Worm (Caenorhabditis elegans) whole organism, mixed stage, embryonic: ENCODE results near the gene nyn-1.
A peak's percentile ranks its signal among the peaks of the same experiment; 100 is the strongest.

Source experiments
- M03D4.4 ChIP-seq: sonication (generic microtip); optimal IDR thresholded peaks from 2 replicates; lab custom pipeline; 2017; ENCODE audit warnings: mild to moderate bottlenecking, missing genetic modification characterization, missing compliant biosample characterization
- blmp-1 ChIP-seq: fragments of 150-350 bp; optimal IDR thresholded peaks from 2 replicates; lab custom pipeline; 2014; ENCODE audit warnings: missing biosample characterization, missing genetic modification characterization
- ceh-39 ChIP-seq: fragments of 150-350 bp; optimal IDR thresholded peaks from 2 replicates; lab custom pipeline; 2014; ENCODE audit warnings: missing biosample characterization, missing genetic modification characterization
- ceh-43 ChIP-seq: fragments of 200-800 bp; sonication (Bioruptor generic); optimal IDR thresholded peaks from 2 replicates; lab custom pipeline; 2018; ENCODE audit warnings: mild to moderate bottlenecking, missing genetic modification characterization, moderate library complexity, missing compliant biosample characterization
- ceh-83 ChIP-seq: fragments of 200-800 bp; sonication (Bioruptor generic); optimal IDR thresholded peaks from 2 replicates; lab custom pipeline; 2018; ENCODE audit warnings: mild to moderate bottlenecking, missing genetic modification characterization, missing compliant biosample characterization
- ces-1 ChIP-seq: fragments of 150-350 bp; optimal IDR thresholded peaks from 2 replicates; lab custom pipeline; 2014; ENCODE audit warnings: missing biosample characterization, missing genetic modification reagents, missing genetic modification characterization
- cnd-1 ChIP-seq: fragments of 200-800 bp; sonication (Bioruptor generic); optimal IDR thresholded peaks from 2 replicates; lab custom pipeline; 2018; ENCODE audit warnings: mild to moderate bottlenecking, missing genetic modification characterization, missing compliant biosample characterization
- drap-1 ChIP-seq: fragments of 200-800 bp; sonication (Bioruptor generic); optimal IDR thresholded peaks from 3 replicates; lab custom pipeline; 2018; ENCODE audit warnings: mild to moderate bottlenecking, missing genetic modification characterization, missing compliant biosample characterization
- elt-1 ChIP-seq: sonication (generic microtip); optimal IDR thresholded peaks from 2 replicates; lab custom pipeline; 2017; ENCODE audit warnings: missing genetic modification characterization, mild to moderate bottlenecking, missing compliant biosample characterization, antibody characterized with exemption, moderate library complexity, borderline replicate concordance; ENCODE audit not compliant: insufficient read depth
- elt-3 ChIP-seq: fragments of 150-350 bp; optimal IDR thresholded peaks from 2 replicates; lab custom pipeline; 2014; ENCODE audit warnings: missing biosample characterization, missing genetic modification characterization
- flh-1 ChIP-seq: fragments of 200-800 bp; sonication (Bioruptor generic); optimal IDR thresholded peaks from 2 replicates; lab custom pipeline; 2018; ENCODE audit warnings: mild to moderate bottlenecking, missing genetic modification characterization, moderate library complexity, missing compliant biosample characterization
- ham-2 ChIP-seq: fragments of 200-800 bp; sonication (Bioruptor generic); optimal IDR thresholded peaks from 2 replicates; lab custom pipeline; 2018; ENCODE audit warnings: mild to moderate bottlenecking, missing genetic modification characterization, missing compliant biosample characterization
- hlh-1 ChIP-seq: fragments of 150-350 bp; optimal IDR thresholded peaks from 2 replicates; lab custom pipeline; 2014; ENCODE audit warnings: missing biosample characterization, missing genetic modification reagents, missing genetic modification characterization
- lin-13 ChIP-seq: fragments of 150-350 bp; optimal IDR thresholded peaks from 2 replicates; lab custom pipeline; 2014; ENCODE audit warnings: missing biosample characterization, missing genetic modification characterization
- lin-32 ChIP-seq: fragments of 200-800 bp; sonication (Bioruptor generic); optimal IDR thresholded peaks from 2 replicates; lab custom pipeline; 2018; ENCODE audit warnings: mild to moderate bottlenecking, missing genetic modification characterization, missing compliant biosample characterization
- lsy-2 ChIP-seq: fragments of 150-350 bp; optimal IDR thresholded peaks from 2 replicates; lab custom pipeline; 2014; ENCODE audit warnings: missing biosample characterization, missing genetic modification characterization
- mab-5 ChIP-seq: fragments of 150-350 bp; optimal IDR thresholded peaks from 2 replicates; lab custom pipeline; 2014; ENCODE audit warnings: missing biosample characterization, missing genetic modification characterization
- mep-1 ChIP-seq: fragments of 150-350 bp; optimal IDR thresholded peaks from 2 replicates; lab custom pipeline; 2017; ENCODE audit warnings: missing biosample characterization, missing genetic modification reagents, missing genetic modification characterization, inconsistent platforms
- nhr-12 ChIP-seq: fragments of 150-350 bp; optimal IDR thresholded peaks from 2 replicates; lab custom pipeline; 2014; ENCODE audit warnings: missing biosample characterization, missing genetic modification characterization
- nhr-2 ChIP-seq: fragments of 150-350 bp; optimal IDR thresholded peaks from 2 replicates; lab custom pipeline; 2014; ENCODE audit warnings: missing biosample characterization, missing genetic modification characterization
- nhr-237 ChIP-seq: fragments of 150-350 bp; optimal IDR thresholded peaks from 2 replicates; lab custom pipeline; 2014; ENCODE audit warnings: missing biosample characterization, missing genetic modification characterization
- nhr-28 ChIP-seq: fragments of 150-350 bp; optimal IDR thresholded peaks from 2 replicates; lab custom pipeline; 2014; ENCODE audit warnings: missing biosample characterization, missing genetic modification characterization
- nhr-76 ChIP-seq: sonication (generic microtip); optimal IDR thresholded peaks from 2 replicates; lab custom pipeline; 2017; ENCODE audit warnings: missing biosample characterization, missing genetic modification characterization
- pha-4 ChIP-seq: fragments of 150-350 bp; optimal IDR thresholded peaks from 2 replicates; lab custom pipeline; 2018; ENCODE audit warnings: missing biosample characterization, missing genetic modification reagents, missing genetic modification characterization
- sem-2 ChIP-seq: fragments of 200-800 bp; sonication (Bioruptor generic); optimal IDR thresholded peaks from 2 replicates; lab custom pipeline; 2018; ENCODE audit warnings: mild to moderate bottlenecking, missing genetic modification characterization, missing compliant biosample characterization
- snpc-4 ChIP-seq: fragments of 150-350 bp; optimal IDR thresholded peaks from 2 replicates; lab custom pipeline; 2014; ENCODE audit warnings: missing biosample characterization, missing genetic modification characterization
- sptf-1 ChIP-seq: sonication (generic microtip); optimal IDR thresholded peaks from 2 replicates; lab custom pipeline; 2017; ENCODE audit warnings: mild to moderate bottlenecking, missing genetic modification characterization, moderate library complexity, missing compliant biosample characterization
- tbx-8 ChIP-seq: fragments of 200-800 bp; sonication (Bioruptor generic); optimal IDR thresholded peaks from 2 replicates; lab custom pipeline; 2018; ENCODE audit warnings: mild to moderate bottlenecking, missing genetic modification characterization, moderate library complexity, missing compliant biosample characterization
- unc-120 ChIP-seq: sonication (generic microtip); optimal IDR thresholded peaks from 2 replicates; lab custom pipeline; 2017; ENCODE audit warnings: missing genetic modification characterization, missing compliant biosample characterization; ENCODE audit not compliant: poor library complexity, severe bottlenecking
- unc-39 ChIP-seq: fragments of 150-350 bp; optimal IDR thresholded peaks from 2 replicates; lab custom pipeline; 2014; ENCODE audit warnings: missing biosample characterization, missing genetic modification characterization
- unc-62 ChIP-seq: fragments of 150-350 bp; optimal IDR thresholded peaks from 2 replicates; lab custom pipeline; 2014; ENCODE audit warnings: missing biosample characterization, missing genetic modification reagents, missing genetic modification characterization
- zip-8 ChIP-seq: fragments of 150-350 bp; optimal IDR thresholded peaks from 2 replicates; lab custom pipeline; 2014; ENCODE audit warnings: missing biosample characterization, missing genetic modification characterization
- ztf-11 ChIP-seq: fragments of 150-350 bp; optimal IDR thresholded peaks from 2 replicates; lab custom pipeline; 2014; ENCODE audit warnings: missing biosample characterization, missing genetic modification characterization

The nyn-1 gene

ce11 chrIV:13679495-13679894 lies 7.3 kb downstream of the nyn-1 start:
- TF ChIP-seq mab-5 (tag; lab: Kevin White, UChicago) (no peak), nhr-237 (no peak), pha-4 (tag; lab: Kevin White, UChicago) (no peak), lsy-2 (tag; lab: Kevin White, UChicago) (no peak), ceh-43 (GFP tag; lab: Kevin White, UChicago) (no peak), ham-2 (GFP tag; lab: Kevin White, UChicago) (no peak), nhr-2 (tag; lab: Kevin White, UChicago) (no peak), sem-2 (GFP tag; lab: Kevin White, UChicago) (no peak), elt-3 (no peak), tbx-8 (GFP tag; lab: Kevin White, UChicago) (no peak), snpc-4 (tag; lab: Kevin White, UChicago) (no peak), lin-13 (tag; lab: Kevin White, UChicago) (no peak), ces-1 (GFP tag; lab: Kevin White, UChicago) (no peak), cnd-1 (no peak), unc-39 (tag; lab: Kevin White, UChicago) (no peak), nhr-28 (no peak), unc-120 (tag; lab: Kevin White, UChicago) (no peak), unc-62 (GFP tag; lab: Kevin White, UChicago) (no peak), nhr-12 (tag; lab: Kevin White, UChicago) (no peak), flh-1 (GFP tag; lab: Kevin White, UChicago) (no peak)

ce11 chrIV:13678649-13679048 lies 8.2 kb downstream of the nyn-1 start, which contains the start of gene srlf-26:
srlf-26 (plus strand) TSS chrIV:13678949.
- TF ChIP-seq unc-62 (GFP tag; lab: Kevin White, UChicago) (no peak), ceh-83 (no peak), unc-120 (tag; lab: Kevin White, UChicago) (no peak), blmp-1 (tag; lab: Kevin White, UChicago) (no peak), mep-1 (tag; lab: Kevin White, UChicago) (no peak), drap-1 (GFP tag; lab: Kevin White, UChicago) (no peak), lsy-2 (tag; lab: Kevin White, UChicago) (no peak), pha-4 (tag; lab: Kevin White, UChicago) (no peak), lin-13 (tag; lab: Kevin White, UChicago) (no peak), ceh-43 (GFP tag; lab: Kevin White, UChicago) (no peak), sptf-1 (tag; lab: Kevin White, UChicago) (no peak), nhr-237 (no peak)

ce11 chrIV:13673504-13673903 lies 13.3 kb downstream of the nyn-1 start, which contains the start of gene oac-48:
oac-48 (plus strand) TSS chrIV:13673804.
- TF ChIP-seq snpc-4 (tag; lab: Kevin White, UChicago), result no peak
- no peak for TF ChIP-seq ceh-43 (GFP tag; lab: Kevin White, UChicago)
- TF ChIP-seq ztf-11 (tag; lab: Kevin White, UChicago), result no peak
- no peak for TF ChIP-seq lin-32
- TF ChIP-seq nhr-28, result no peak
- TF ChIP-seq M03D4.4 (tag; lab: Kevin White, UChicago), result no peak
- no peak for TF ChIP-seq tbx-8 (GFP tag; lab: Kevin White, UChicago)

- peak; percentile 61 for TF ChIP-seq ceh-83
Observed at ce11 chrIV:13667975-13668374, 18.8 kb downstream of the nyn-1 start.

- no peak for TF ChIP-seq lin-13 (tag; lab: Kevin White, UChicago)
- TF ChIP-seq ceh-39, result no peak
- no peak for TF ChIP-seq nhr-2 (tag; lab: Kevin White, UChicago)
- TF ChIP-seq nhr-12 (tag; lab: Kevin White, UChicago), result no peak
- no peak for TF ChIP-seq zip-8 (tag; lab: Kevin White, UChicago)
Observed at ce11 chrIV:13666849-13667430, 19.9 kb downstream of the nyn-1 start, which contains the start of gene fbxa-215. fbxa-215 (minus strand) TSS chrIV:13666909.

- TF ChIP-seq lsy-2 (tag; lab: Kevin White, UChicago) (no peak), ces-1 (GFP tag; lab: Kevin White, UChicago) (no peak), zip-8 (tag; lab: Kevin White, UChicago) (no peak), elt-1 (tag; lab: Kevin White, UChicago) (no peak), unc-39 (tag; lab: Kevin White, UChicago) (no peak), nhr-237 (no peak), unc-120 (tag; lab: Kevin White, UChicago) (no peak), tbx-8 (GFP tag; lab: Kevin White, UChicago) (no peak), M03D4.4 (tag; lab: Kevin White, UChicago) (no peak), ztf-11 (tag; lab: Kevin White, UChicago) (no peak), ceh-39 (no peak), nhr-2 (tag; lab: Kevin White, UChicago) (no peak), nhr-76 (no peak), ceh-83 (no peak), elt-3 (no peak), nhr-28 (no peak), mep-1 (tag; lab: Kevin White, UChicago) (no peak), drap-1 (GFP tag; lab: Kevin White, UChicago) (no peak), lin-13 (tag; lab: Kevin White, UChicago) (no peak), hlh-1 (tag; lab: Kevin White, UChicago) (no peak)
Observed at ce11 chrIV:13665073-13665472, 21.7 kb downstream of the nyn-1 start.
